Worm (Caenorhabditis elegans) whole organism, L2 larva: Measurements from ENCODE around the gene C30B5.6.

Experiments
- C34F6.9 ChIP-seq: fragments of 150-350 bp; optimal IDR thresholded peaks from 2 replicates; lab custom pipeline; 2014; ENCODE audit warnings: missing biosample characterization, missing genetic modification characterization
- F13H6.1 ChIP-seq: sonication (generic microtip); optimal IDR thresholded peaks from 2 replicates; lab custom pipeline; 2016; ENCODE audit warnings: missing genetic modification characterization, missing compliant biosample characterization
- R02D3.7 ChIP-seq: fragments of 150-350 bp; optimal IDR thresholded peaks from 2 replicates; lab custom pipeline; 2014; ENCODE audit warnings: missing biosample characterization, missing genetic modification characterization
- Y55F3AM.14 ChIP-seq: fragments of 200-800 bp; sonication (Bioruptor generic); optimal IDR thresholded peaks from 2 replicates; lab custom pipeline; 2018; ENCODE audit warnings: mild to moderate bottlenecking, missing genetic modification characterization, missing compliant biosample characterization
- ZK546.5 ChIP-seq: sonication (generic microtip); optimal IDR thresholded peaks from 2 replicates; lab custom pipeline; 2017; ENCODE audit warnings: missing biosample characterization, missing genetic modification characterization
- alr-1 ChIP-seq: fragments of 150-350 bp; optimal IDR thresholded peaks from 2 replicates; lab custom pipeline; 2014; ENCODE audit warnings: missing biosample characterization, missing genetic modification characterization
- aly-2 ChIP-seq: fragments of 150-350 bp; optimal IDR thresholded peaks from 2 replicates; lab custom pipeline; 2014; ENCODE audit warnings: missing biosample characterization, missing genetic modification characterization
- ama-1 ChIP-seq: fragments of 150-350 bp; optimal IDR thresholded peaks from 2 replicates; lab custom pipeline; 2018; ENCODE audit warnings: inconsistent platforms
- blmp-1 ChIP-seq: sonication (generic microtip); optimal IDR thresholded peaks from 2 replicates; lab custom pipeline; 2017; ENCODE audit warnings: missing genetic modification characterization, mild to moderate bottlenecking, missing compliant biosample characterization, antibody characterized with exemption, moderate library complexity; ENCODE audit not compliant: insufficient read depth
- ceh-16 ChIP-seq: fragments of 150-350 bp; optimal IDR thresholded peaks from 2 replicates; lab custom pipeline; 2014; ENCODE audit warnings: missing biosample characterization, missing genetic modification characterization
- ceh-82 ChIP-seq: fragments of 150-350 bp; optimal IDR thresholded peaks from 2 replicates; lab custom pipeline; 2014; ENCODE audit warnings: missing biosample characterization, missing genetic modification characterization
- crh-2 ChIP-seq: sonication (generic microtip); optimal IDR thresholded peaks from 2 replicates; lab custom pipeline; 2017; ENCODE audit warnings: missing biosample characterization, missing genetic modification characterization
- dmd-4 ChIP-seq: sonication (generic microtip); optimal IDR thresholded peaks from 2 replicates; lab custom pipeline; 2017; ENCODE audit warnings: missing biosample characterization, missing genetic modification characterization
- egl-27 ChIP-seq: sonication (generic microtip); optimal IDR thresholded peaks from 3 replicates; lab custom pipeline; 2017; ENCODE audit warnings: missing biosample characterization, missing genetic modification reagents, missing genetic modification characterization
- elt-1 ChIP-seq: fragments of 150-350 bp; optimal IDR thresholded peaks from 2 replicates; lab custom pipeline; 2014; ENCODE audit warnings: missing biosample characterization, missing genetic modification characterization
- elt-3 ChIP-seq: sonication (generic microtip); optimal IDR thresholded peaks from 2 replicates; lab custom pipeline; 2017; ENCODE audit warnings: missing biosample characterization, missing genetic modification characterization
- fos-1 ChIP-seq: fragments of 150-350 bp; optimal IDR thresholded peaks from 2 replicates; lab custom pipeline; 2014; ENCODE audit warnings: missing biosample characterization, missing genetic modification characterization
- gmeb-1 ChIP-seq: fragments of 150-350 bp; optimal IDR thresholded peaks from 2 replicates; lab custom pipeline; 2014; ENCODE audit warnings: missing biosample characterization, missing genetic modification characterization
- lin-11 ChIP-seq: fragments of 150-350 bp; sonication (generic microtip); optimal IDR thresholded peaks from 2 replicates; lab custom pipeline; 2014; ENCODE audit warnings: missing biosample characterization, missing genetic modification characterization, inconsistent platforms, mixed read lengths
- lin-13 ChIP-seq: fragments of 150-350 bp; optimal IDR thresholded peaks from 2 replicates; lab custom pipeline; 2014; ENCODE audit warnings: missing biosample characterization, missing genetic modification reagents, missing genetic modification characterization
- lin-39 ChIP-seq: fragments of 150-350 bp; optimal IDR thresholded peaks from 2 replicates; lab custom pipeline; 2014; ENCODE audit warnings: missing biosample characterization, missing genetic modification reagents, missing genetic modification characterization
- lsy-2 ChIP-seq, 2 experiments: fragments of 150-350 bp in 1 of 2; sonication (generic microtip) in 1 of 2; optimal IDR thresholded peaks; 2 replicates each; lab custom pipeline; 2014 to 2017; ENCODE audit warnings: missing biosample characterization in 2 of 2, missing genetic modification characterization in 2 of 2
- mab-5 ChIP-seq: fragments of 150-350 bp; optimal IDR thresholded peaks from 2 replicates; lab custom pipeline; 2014; ENCODE audit warnings: missing biosample characterization, missing genetic modification characterization
- mbf-1 ChIP-seq: sonication (generic microtip); optimal IDR thresholded peaks from 2 replicates; lab custom pipeline; 2017; ENCODE audit warnings: missing biosample characterization, missing genetic modification characterization
- mdl-1 ChIP-seq, 2 experiments: fragments of 150-350 bp in 1 of 2; sonication (generic microtip) in 1 of 2; optimal IDR thresholded peaks; 2 replicates each; lab custom pipeline; 2017; ENCODE audit warnings: missing biosample characterization in 2 of 2, missing genetic modification characterization in 2 of 2
- nhr-10 ChIP-seq: sonication (generic microtip); optimal IDR thresholded peaks from 2 replicates; lab custom pipeline; 2017; ENCODE audit warnings: missing biosample characterization, missing genetic modification characterization
- nhr-11 ChIP-seq: fragments of 150-350 bp; optimal IDR thresholded peaks from 2 replicates; lab custom pipeline; 2014; ENCODE audit warnings: missing biosample characterization, missing genetic modification characterization
- nhr-12 ChIP-seq: fragments of 150-350 bp; optimal IDR thresholded peaks from 2 replicates; lab custom pipeline; 2014; ENCODE audit warnings: missing biosample characterization, missing genetic modification characterization
- nhr-129 ChIP-seq: fragments of 150-350 bp; optimal IDR thresholded peaks from 2 replicates; lab custom pipeline; 2014; ENCODE audit warnings: missing biosample characterization, missing genetic modification characterization
- nhr-21 ChIP-seq: fragments of 150-350 bp; optimal IDR thresholded peaks from 2 replicates; lab custom pipeline; 2014; ENCODE audit warnings: missing biosample characterization, missing genetic modification characterization
- nhr-23 ChIP-seq: fragments of 150-350 bp; optimal IDR thresholded peaks from 2 replicates; lab custom pipeline; 2014; ENCODE audit warnings: missing biosample characterization, missing genetic modification reagents, missing genetic modification characterization
- nhr-237 ChIP-seq: fragments of 150-350 bp; optimal IDR thresholded peaks from 2 replicates; lab custom pipeline; 2014; ENCODE audit warnings: missing biosample characterization, missing genetic modification characterization
- nhr-25 ChIP-seq: fragments of 150-350 bp; sonication (generic microtip); optimal IDR thresholded peaks from 3 replicates; lab custom pipeline; 2014; ENCODE audit warnings: missing biosample characterization, missing genetic modification characterization
- nhr-6 ChIP-seq: fragments of 150-350 bp; optimal IDR thresholded peaks from 2 replicates; lab custom pipeline; 2014; ENCODE audit warnings: missing biosample characterization, missing genetic modification characterization
- nhr-77 ChIP-seq: fragments of 150-350 bp; optimal IDR thresholded peaks from 2 replicates; lab custom pipeline; 2014; ENCODE audit warnings: missing biosample characterization, missing genetic modification characterization
- peb-1 ChIP-seq: fragments of 150-350 bp; optimal IDR thresholded peaks from 2 replicates; lab custom pipeline; 2014; ENCODE audit warnings: missing biosample characterization, missing genetic modification characterization
- sem-4 ChIP-seq: fragments of 150-350 bp; optimal IDR thresholded peaks from 2 replicates; lab custom pipeline; 2014; ENCODE audit warnings: missing biosample characterization, missing genetic modification reagents, missing genetic modification characterization
- skn-1 ChIP-seq: sonication (generic microtip); optimal IDR thresholded peaks from 2 replicates; lab custom pipeline; 2017; ENCODE audit warnings: missing biosample characterization, missing genetic modification characterization
- sma-3 ChIP-seq: sonication (generic microtip); optimal IDR thresholded peaks from 2 replicates; lab custom pipeline; 2016; ENCODE audit warnings: missing genetic modification reagents, missing genetic modification characterization, missing compliant biosample characterization
- sma-9 ChIP-seq, 2 experiments: fragments of 150-350 bp in 1 of 2; sonication (generic microtip) in 1 of 2; optimal IDR thresholded peaks; 2 replicates each; lab custom pipeline; 2014 to 2016; ENCODE audit warnings: missing genetic modification characterization in 2 of 2, mild to moderate bottlenecking in 1 of 2, missing biosample characterization in 1 of 2, missing compliant biosample characterization in 1 of 2, missing genetic modification reagents in 1 of 2, moderate library complexity in 1 of 2
- snpc-4 ChIP-seq: fragments of 150-350 bp; optimal IDR thresholded peaks from 2 replicates; lab custom pipeline; 2014; ENCODE audit warnings: missing biosample characterization, missing genetic modification characterization
- unc-39 ChIP-seq: fragments of 150-350 bp; optimal IDR thresholded peaks from 2 replicates; lab custom pipeline; 2014; ENCODE audit warnings: missing biosample characterization, missing genetic modification characterization
- unc-55 ChIP-seq: fragments of 150-350 bp; sonication (generic microtip); optimal IDR thresholded peaks from 3 replicates; lab custom pipeline; 2014; ENCODE audit warnings: missing biosample characterization, missing genetic modification reagents, missing genetic modification characterization
- unc-62 ChIP-seq: fragments of 150-350 bp; optimal IDR thresholded peaks from 2 replicates; lab custom pipeline; 2014; ENCODE audit warnings: missing biosample characterization, missing genetic modification reagents, missing genetic modification characterization
- zag-1 ChIP-seq: fragments of 150-350 bp; optimal IDR thresholded peaks from 2 replicates; lab custom pipeline; 2014; ENCODE audit warnings: missing biosample characterization, missing genetic modification characterization
- ztf-1 ChIP-seq: fragments of 200-800 bp; sonication (Bioruptor generic); conservative IDR thresholded peaks from 2 replicates; pipeline ENCODE4 v1.3.6; 2022; ENCODE audit warnings: missing genetic modification characterization, missing compliant biosample characterization
- ztf-11 ChIP-seq: sonication (generic microtip); optimal IDR thresholded peaks from 2 replicates; lab custom pipeline; 2017; ENCODE audit warnings: missing biosample characterization, missing genetic modification characterization
- ztf-4 ChIP-seq: fragments of 150-350 bp; optimal IDR thresholded peaks from 2 replicates; lab custom pipeline; 2014; ENCODE audit warnings: missing biosample characterization, missing genetic modification characterization

C30B5.6 gene

ce11 chrII:6222558-6222957 lies at the start of gene C30B5.6:
Gene C30B5.6, minus strand, starts transcription at chrII:6222658.
- TF ChIP-seq gmeb-1 (no peak), fos-1 (tag; lab: Kevin White, UChicago) (no peak), nhr-237 (tag; lab: Kevin White, UChicago) (no peak), ZK546.5 (tag; lab: Kevin White, UChicago) (no peak), nhr-23 (no peak), crh-2 (tag; lab: Kevin White, UChicago) (no peak), F13H6.1 (no peak), alr-1 (tag; lab: Kevin White, UChicago) (no peak)

ce11 chrII:6269805-6270414 lies 47.5 kb upstream of the C30B5.6 start, which contains the start of gene F13H8.2:
Gene F13H8.2, plus strand, starts transcription at chrII:6270364.
- TF ChIP-seq ztf-11 (tag; lab: Kevin White, UChicago): no peak
- TF ChIP-seq ztf-1: no peak
- no peak for TF ChIP-seq ceh-82 (tag; lab: Kevin White, UChicago)
- TF ChIP-seq nhr-12 (tag; lab: Kevin White, UChicago): no peak
- TF ChIP-seq dmd-4 (tag; lab: Kevin White, UChicago): no peak
- peak; percentile 5 for TF ChIP-seq blmp-1 (tag; lab: Kevin White, UChicago)
- no peak for TF ChIP-seq mdl-1 (tag; optimal IDR thresholded peaks at IDR 0.05; lab: Kevin White, UChicago)
- no peak for TF ChIP-seq nhr-6
- TF ChIP-seq crh-2 (tag; lab: Kevin White, UChicago): peak; percentile 77
- no peak for TF ChIP-seq nhr-10 (tag; lab: Kevin White, UChicago)
- peak; percentile 42 for TF ChIP-seq fos-1 (tag; lab: Kevin White, UChicago)
- no peak for TF ChIP-seq ceh-16 (tag; lab: Kevin White, UChicago)
- no peak for TF ChIP-seq mbf-1 (tag; lab: Kevin White, UChicago)
- TF ChIP-seq snpc-4: peak; percentile 36
- no peak for TF ChIP-seq unc-39 (tag; lab: Kevin White, UChicago)
- TF ChIP-seq ZK546.5 (tag; lab: Kevin White, UChicago): no peak
- TF ChIP-seq alr-1 (tag; lab: Kevin White, UChicago): no peak
- TF ChIP-seq nhr-23: no peak
- TF ChIP-seq sma-3 (GFP tag; lab: Kevin White, UChicago): peak; percentile 83
- TF ChIP-seq gmeb-1: peak; percentile 96
- no peak for TF ChIP-seq R02D3.7 (tag; lab: Kevin White, UChicago)
- no peak for TF ChIP-seq Y55F3AM.14 (GFP tag; lab: Kevin White, UChicago)
- TF ChIP-seq sma-9 (GFP tag; optimal IDR thresholded peaks at IDR 0.05; lab: Kevin White, UChicago): peak; percentile 87
- TF ChIP-seq sma-9 (tag; optimal IDR thresholded peaks at IDR 0.05; lab: Kevin White, UChicago): no peak
- peak; percentile 66 to 90 for TF ChIP-seq lsy-2 (tag; optimal IDR thresholded peaks at IDR 0.05; lab: Kevin White, UChicago)
- peak; percentile 47 for TF ChIP-seq nhr-21 (tag; lab: Kevin White, UChicago)
- peak; percentile 59 for TF ChIP-seq lin-13
- peak; percentile 71 for TF ChIP-seq mab-5
- TF ChIP-seq C34F6.9 (tag; lab: Kevin White, UChicago): peak; percentile 79
- peak; percentile 82 for TF ChIP-seq F13H6.1
- peak; percentile 78 for TF ChIP-seq unc-55 (GFP tag; lab: Kevin White, UChicago)
- no peak for TF ChIP-seq ztf-4 (tag; lab: Kevin White, UChicago)
- TF ChIP-seq elt-3 (tag; lab: Kevin White, UChicago): no peak
- no peak for TF ChIP-seq peb-1 (tag; lab: Kevin White, UChicago)
- peak; percentile 52 for TF ChIP-seq sem-4 (tag; lab: Kevin White, UChicago)
- TF ChIP-seq skn-1: peak; percentile 33
- no peak for TF ChIP-seq ama-1 (lab: Kevin White, UChicago)
- TF ChIP-seq nhr-237 (tag; lab: Kevin White, UChicago): no peak
- TF ChIP-seq aly-2 (tag; lab: Kevin White, UChicago): no peak
- TF ChIP-seq lin-39 (tag; lab: Kevin White, UChicago): no peak
- TF ChIP-seq nhr-11 (tag; lab: Kevin White, UChicago): no peak
- TF ChIP-seq nhr-77 (tag; lab: Kevin White, UChicago): no peak
- peak; percentile 2 for TF ChIP-seq egl-27 (tag; lab: Kevin White, UChicago)
- TF ChIP-seq zag-1: peak; percentile 12
- TF ChIP-seq elt-1 (tag; lab: Kevin White, UChicago): no peak
- TF ChIP-seq nhr-25 (tag; lab: Kevin White, UChicago): no peak
- TF ChIP-seq unc-62 (GFP tag; lab: Kevin White, UChicago): no peak
- peak; percentile 70 for TF ChIP-seq nhr-129
- TF ChIP-seq lin-11: peak; percentile 20
- TF ChIP-seq, all 48 proteins: peak for 20
